Worm (Caenorhabditis elegans): Measurements from ENCODE around the gene mec-18.

The mec-18 gene

DNA sequence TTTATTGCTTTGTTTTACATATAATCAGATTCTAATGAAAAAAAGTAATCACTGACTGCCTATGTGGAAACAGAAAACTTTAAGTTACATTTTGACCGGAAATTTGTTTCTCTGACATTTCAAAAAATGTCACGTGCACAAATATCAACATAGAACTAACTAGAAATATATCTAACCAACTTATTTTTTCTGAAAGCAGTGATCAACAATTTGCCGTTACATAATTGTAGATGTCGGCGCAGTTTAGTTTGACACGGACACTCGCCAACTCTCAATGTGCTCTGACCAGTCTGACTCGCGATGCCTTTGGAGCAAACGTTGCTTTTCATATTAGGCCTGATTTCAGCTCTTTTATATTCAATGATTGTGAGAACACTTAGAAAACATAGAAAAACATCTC, 17.3 kb downstream of the mec-18 start, which contains the start of gene srv-6:
Gene srv-6, plus strand, starts transcription at position 301 of the 400 bp plus-strand sequence.
- TF ChIP-seq ceh-63 (GFP tag; optimal IDR thresholded peaks at IDR 0.05): no peak
- no peak for TF ChIP-seq rnt-1 (tag; optimal IDR thresholded peaks at IDR 0.05)
- TF ChIP-seq xbp-1 (tag; optimal IDR thresholded peaks at IDR 0.05): no peak
- no peak for TF ChIP-seq ama-1 (optimal IDR thresholded peaks at IDR 0.05)
- TF ChIP-seq snpc-4 (tag; optimal IDR thresholded peaks at IDR 0.05): no peak
- TF ChIP-seq egl-27 (tag; optimal IDR thresholded peaks at IDR 0.05): no peak
- TF ChIP-seq lsy-2 (tag; optimal IDR thresholded peaks at IDR 0.05): no peak

DNA sequence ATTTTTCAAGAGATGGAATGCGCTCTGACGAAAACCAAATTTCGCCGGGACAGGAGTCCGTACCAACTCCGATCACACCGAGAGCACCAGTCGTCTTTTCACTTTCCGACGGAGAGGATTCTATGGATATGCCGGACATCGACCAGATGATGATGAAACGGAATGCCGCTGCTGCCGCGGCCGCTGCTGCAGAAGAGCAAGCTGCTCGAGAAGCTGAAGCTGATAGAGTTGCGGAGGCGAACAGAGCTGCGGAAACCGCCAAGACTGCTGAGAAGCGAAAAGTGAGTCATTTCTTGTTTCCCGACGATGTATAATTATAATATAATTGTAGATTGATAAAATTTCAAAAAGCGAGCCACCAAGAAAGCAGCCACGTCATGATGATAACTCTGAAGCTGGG, 18.6 kb downstream of the mec-18 start:
- no peak for TF ChIP-seq dsc-1 (tag; optimal IDR thresholded peaks at IDR 0.05)
- no peak for TF ChIP-seq unc-86 (tag; optimal IDR thresholded peaks at IDR 0.05)
- TF ChIP-seq elt-2 (tag; optimal IDR thresholded peaks at IDR 0.05): no peak
- no peak for TF ChIP-seq hlh-4 (tag; optimal IDR thresholded peaks at IDR 0.05)
- TF ChIP-seq sox-4 (tag; optimal IDR thresholded peaks at IDR 0.05): no peak
- TF ChIP-seq C34B4.2 (tag; optimal IDR thresholded peaks at IDR 0.05): no peak
- TF ChIP-seq egl-13 (tag; optimal IDR thresholded peaks at IDR 0.05): no peak
- TF ChIP-seq dpl-1 (GFP tag; optimal IDR thresholded peaks at IDR 0.05): no peak
- TF ChIP-seq zag-1 (tag; optimal IDR thresholded peaks at IDR 0.05): no peak
- TF ChIP-seq ama-1 (optimal IDR thresholded peaks at IDR 0.05): no peak

DNA sequence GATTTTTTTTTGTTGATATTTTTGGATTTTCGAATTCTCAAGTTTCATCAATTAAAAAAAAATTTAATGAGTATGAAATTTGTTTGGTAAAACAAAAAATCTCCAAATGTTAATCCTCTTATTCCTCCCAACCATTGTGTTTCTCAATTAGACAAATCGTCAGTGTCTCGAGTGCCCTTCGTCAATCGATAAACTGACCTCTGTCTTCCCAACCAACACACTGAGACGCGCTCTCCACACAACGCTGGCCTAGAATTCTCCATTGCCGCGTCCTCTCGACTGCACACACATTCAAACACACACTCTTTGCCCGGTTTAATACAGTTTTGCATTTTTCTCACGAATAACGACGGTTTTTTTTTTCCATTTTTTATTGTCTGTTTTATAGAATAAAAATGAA, 19.2 kb downstream of the mec-18 start, which contains the start of gene taf-11.1:
Gene taf-11.1, plus strand, starts transcription at position 389 of the 400 bp plus-strand sequence.
- TF ChIP-seq grh-1 (GFP tag; IDR thresholded peaks at IDR 0.05) (no peak), pqm-1 (tag; optimal IDR thresholded peaks at IDR 0.05) (no peak), dpl-1 (GFP tag; optimal IDR thresholded peaks at IDR 0.05) (peak in 2 of 3 experiments; percentile 16 to 34), mep-1 (tag; optimal IDR thresholded peaks at IDR 0.05) (peak; percentile 26), nhr-20 (tag; optimal IDR thresholded peaks at IDR 0.05) (peak; percentile 2), nhr-85 (tag) (peak; percentile 68), dsc-1 (tag; optimal IDR thresholded peaks at IDR 0.05) (no peak), lsy-2 (tag; optimal IDR thresholded peaks at IDR 0.05) (peak in 1 of 2 experiments; percentile 24), lin-14 (GFP tag; optimal IDR thresholded peaks at IDR 0.05) (peak; percentile 67), snu-23 (GFP tag; optimal IDR thresholded peaks at IDR 0.05) (peak; percentile 49), jun-1 (tag; optimal IDR thresholded peaks at IDR 0.05) (no peak), ceh-90 (tag; optimal IDR thresholded peaks at IDR 0.05) (no peak), lin-35 (GFP tag; optimal IDR thresholded peaks at IDR 0.05) (peak in 1 of 2 experiments; percentile 53), xbp-1 (tag; optimal IDR thresholded peaks at IDR 0.05) (peak; percentile 11), nhr-71 (tag; optimal IDR thresholded peaks at IDR 0.05) (peak; percentile 29), hpl-2 (GFP tag; optimal IDR thresholded peaks at IDR 0.05) (no peak), rnt-1 (tag; optimal IDR thresholded peaks at IDR 0.05) (peak; percentile 29), efl-1 (optimal IDR thresholded peaks at IDR 0.05) (no peak), efl-1 (GFP tag; optimal IDR thresholded peaks at IDR 0.05 in 1 of 2) (peak in 1 of 2 experiments; percentile 32), irx-1 (tag; optimal IDR thresholded peaks at IDR 0.05) (no peak), F16B12.6 (tag; optimal IDR thresholded peaks at IDR 0.05) (peak; percentile 30), ceh-82 (tag; optimal IDR thresholded peaks at IDR 0.05) (no peak)

DNA sequence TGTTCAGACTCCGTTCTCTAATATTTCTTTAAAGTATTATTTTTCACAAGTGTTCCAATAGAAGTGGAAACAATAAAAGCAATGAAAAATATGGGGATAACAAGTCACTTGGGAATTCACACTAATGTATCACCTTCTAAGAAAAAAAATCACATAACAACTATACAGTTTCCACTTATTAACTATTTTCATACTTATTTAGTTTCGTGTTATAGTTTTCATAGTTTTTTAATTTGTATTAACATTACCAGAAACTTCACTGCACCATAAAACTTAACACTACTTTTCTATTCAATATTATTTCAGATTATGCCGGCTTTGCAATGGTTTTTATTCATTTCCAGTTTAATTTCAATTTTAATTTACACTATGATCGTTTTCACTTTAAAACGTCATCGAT, 22.0 kb downstream of the mec-18 start, which contains the start of gene srv-5:
Gene srv-5, plus strand, starts transcription at position 301 of the 400 bp plus-strand sequence.
- TF ChIP-seq nhr-77 (tag; optimal IDR thresholded peaks at IDR 0.05) (no peak), efl-1 (optimal IDR thresholded peaks at IDR 0.05) (no peak), efl-1 (GFP tag; optimal IDR thresholded peaks at IDR 0.05 in 1 of 2) (peak in 1 of 2 experiments; percentile 55)

DNA sequence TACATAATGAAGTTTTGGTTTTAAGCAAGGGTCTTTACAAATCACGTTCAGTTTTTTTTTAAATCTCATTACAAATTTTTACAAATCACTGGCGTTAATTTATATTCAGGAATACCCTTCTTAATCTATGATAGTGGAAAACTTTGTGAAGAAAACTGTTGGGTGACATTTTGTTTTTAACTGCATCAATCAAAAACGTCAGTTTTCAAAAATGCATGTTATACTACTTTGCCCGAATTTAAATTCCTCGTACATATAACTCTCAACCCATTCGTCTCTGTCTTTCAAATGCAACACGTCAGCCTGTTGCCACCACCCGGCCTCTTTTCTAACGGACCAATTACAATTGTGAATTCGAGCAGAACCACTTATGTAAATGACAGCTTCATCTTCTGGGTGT, 25.1 kb downstream of the mec-18 start, which contains the start of gene hlh-13:
Gene hlh-13, plus strand, starts transcription at position 301 of the 400 bp plus-strand sequence.
- no peak for TF ChIP-seq tlp-1 (tag; optimal IDR thresholded peaks at IDR 0.05)
- TF ChIP-seq nhr-76 (tag; optimal IDR thresholded peaks at IDR 0.05): no peak
- no peak for TF ChIP-seq rnt-1 (tag; optimal IDR thresholded peaks at IDR 0.05)
- no peak for TF ChIP-seq nhr-12 (tag; optimal IDR thresholded peaks at IDR 0.05)
- TF ChIP-seq unc-98 (GFP tag; IDR thresholded peaks at IDR 0.05): no peak
- TF ChIP-seq Y116A8C.19 (tag; optimal IDR thresholded peaks at IDR 0.05; ENCODE audit: borderline replicate concordance): no peak
- no peak for TF ChIP-seq nhr-19 (GFP tag; conservative IDR thresholded peaks at IDR 0.05)
- no peak for TF ChIP-seq pax-3 (tag; optimal IDR thresholded peaks at IDR 0.05)
- no peak for TF ChIP-seq lin-15B (tag; optimal IDR thresholded peaks at IDR 0.05)
- no peak for TF ChIP-seq fkh-10 (GFP tag; optimal IDR thresholded peaks at IDR 0.05)
- no peak for TF ChIP-seq aha-1 (tag; optimal IDR thresholded peaks at IDR 0.05)
- TF ChIP-seq ztf-4 (tag; optimal IDR thresholded peaks at IDR 0.05): no peak
- no peak for TF ChIP-seq hpl-2 (GFP tag; optimal IDR thresholded peaks at IDR 0.05)
- no peak for TF ChIP-seq grh-1 (GFP tag; IDR thresholded peaks at IDR 0.05)
- no peak for TF ChIP-seq hlh-17 (GFP tag; optimal IDR thresholded peaks at IDR 0.05; ENCODE audit: borderline replicate concordance)
- no peak for TF ChIP-seq snpc-4 (tag; optimal IDR thresholded peaks at IDR 0.05)
- TF ChIP-seq lin-39 (tag; optimal IDR thresholded peaks at IDR 0.05): no peak
- no peak for TF ChIP-seq F16B12.6 (tag; optimal IDR thresholded peaks at IDR 0.05)

Data from whole organism, L1 larva.